Fruit fly (Drosophila melanogaster): ENCODE results near the gene lin-28.

DNA sequence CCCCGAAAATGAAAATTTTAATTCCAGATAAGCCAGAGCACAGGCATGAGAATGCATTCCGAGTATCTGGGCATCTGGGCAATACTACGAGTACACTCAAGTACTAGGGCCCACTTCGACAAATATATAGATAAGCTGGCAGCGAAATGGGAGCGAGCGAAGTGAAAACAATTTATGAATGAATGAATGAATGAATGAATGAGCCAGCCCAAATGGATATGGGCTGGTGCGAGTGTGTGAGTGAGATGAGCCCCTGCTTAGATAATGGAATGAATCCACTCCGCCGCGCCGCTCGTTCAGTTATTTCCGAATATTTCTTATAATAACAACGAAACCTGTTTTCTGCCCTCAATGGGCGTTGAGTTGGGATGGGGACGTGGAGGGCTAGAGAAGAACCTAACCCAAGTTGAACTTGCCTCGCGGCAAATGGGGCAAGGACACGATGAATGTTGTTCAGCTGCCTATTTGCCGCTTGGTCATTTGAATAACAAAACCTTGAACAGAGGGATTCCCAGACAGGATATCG lies 1.3 kb downstream of the lin-28 start:
- no peak for TF ChIP-seq EcR (GFP tag; optimal IDR thresholded peaks at IDR 0.05)
- no peak for TF ChIP-seq psq (optimal IDR thresholded peaks at IDR 0.05)

All from whole organism.